Comparison of ENCODE assay signal across 2 worm cellular contexts in the genomic region with DNA sequence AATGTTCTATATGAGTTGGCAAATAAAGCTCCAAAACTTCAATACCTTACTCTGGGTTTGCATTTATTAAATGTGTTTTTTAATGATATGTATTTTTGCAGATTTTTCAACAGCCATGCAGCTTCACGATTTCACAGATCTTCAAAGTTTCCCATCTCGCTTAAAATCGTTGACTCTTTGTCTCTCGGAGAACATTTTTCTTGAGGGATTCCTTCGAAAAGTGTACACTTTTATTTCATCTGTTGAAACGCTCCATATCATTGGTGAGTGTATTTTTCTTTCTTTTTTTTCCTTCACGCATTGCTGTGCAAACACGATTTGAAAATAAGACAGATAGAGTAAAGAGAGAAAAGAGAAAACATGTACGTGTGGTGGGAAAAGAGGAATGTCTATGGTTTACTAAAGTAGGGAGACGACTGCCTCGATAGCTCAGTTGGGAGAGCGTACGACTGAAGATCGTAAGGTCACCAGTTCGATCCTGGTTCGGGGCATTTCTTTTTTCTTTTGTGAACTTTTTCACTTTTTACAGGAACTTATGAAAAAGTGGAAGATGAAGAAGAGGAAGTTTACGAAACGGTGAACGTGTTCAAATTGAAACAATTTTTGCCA.
TF ChIP-seq lines count a peak whose summit lies in the region.

No protein-coding gene starts in this region.

TF ChIP-seq in whole organism, L1 larva, 84 proteins besides CTCF, POLR2A, EP300 and RAD21 (continued from another document):
- TF ChIP-seq lin-13 (GFP tag; optimal IDR thresholded peaks at IDR 0.05; lab: Kevin White, UChicago), result no peak
- TF ChIP-seq ceh-82 (tag; optimal IDR thresholded peaks at IDR 0.05; lab: Kevin White, UChicago), result peak; percentile 43 to 55 (median 50)
- TF ChIP-seq egl-13 (tag; optimal IDR thresholded peaks at IDR 0.05; lab: Kevin White, UChicago), result no peak
- TF ChIP-seq efl-3 (GFP tag; optimal IDR thresholded peaks at IDR 0.05; lab: Kevin White, UChicago), result no peak
- TF ChIP-seq zag-1 (tag; optimal IDR thresholded peaks at IDR 0.05; lab: Kevin White, UChicago), result no peak
- TF ChIP-seq C16A3.4 (tag; optimal IDR thresholded peaks at IDR 0.05; lab: Kevin White, UChicago), result peak; percentile 71
- no peak for TF ChIP-seq sptf-1 (tag; optimal IDR thresholded peaks at IDR 0.05; lab: Kevin White, UChicago)
- no peak for TF ChIP-seq mab-9 (GFP tag; IDR thresholded peaks at IDR 0.05; lab: Robert Waterston, UW)
- peak; percentile 33 for TF ChIP-seq elt-2 (tag; optimal IDR thresholded peaks at IDR 0.05; lab: Kevin White, UChicago)
- TF ChIP-seq irx-1 (tag; optimal IDR thresholded peaks at IDR 0.05; lab: Kevin White, UChicago), result peak; percentile 58
- TF ChIP-seq skn-1 (tag; optimal IDR thresholded peaks at IDR 0.05; lab: Kevin White, UChicago), result peak; percentile 32
- TF ChIP-seq unc-30 (tag; optimal IDR thresholded peaks at IDR 0.05; lab: Kevin White, UChicago), result no peak
- TF ChIP-seq aly-2 (tag; optimal IDR thresholded peaks at IDR 0.05; lab: Kevin White, UChicago), result peak; percentile 82
- TF ChIP-seq lin-15B (tag; optimal IDR thresholded peaks at IDR 0.05; lab: Kevin White, UChicago), result no peak
- no peak for TF ChIP-seq C34B4.2 (tag; optimal IDR thresholded peaks at IDR 0.05; lab: Kevin White, UChicago)
- no peak for TF ChIP-seq dpl-1 (GFP tag; optimal IDR thresholded peaks at IDR 0.05; lab: Kevin White, UChicago)
- peak; percentile 65 for TF ChIP-seq nhr-90 (tag; optimal IDR thresholded peaks at IDR 0.05; lab: Kevin White, UChicago; ENCODE audit: poor library complexity)
- TF ChIP-seq ces-1 (GFP tag; optimal IDR thresholded peaks at IDR 0.05; lab: Kevin White, UChicago), result no peak
- TF ChIP-seq rnt-1 (tag; optimal IDR thresholded peaks at IDR 0.05; lab: Kevin White, UChicago), result peak; percentile 64
- TF ChIP-seq unc-62 (GFP tag; optimal IDR thresholded peaks at IDR 0.05; lab: Kevin White, UChicago), result no peak
- no peak for TF ChIP-seq hlh-17 (GFP tag; optimal IDR thresholded peaks at IDR 0.05; lab: Kevin White, UChicago; ENCODE audit: borderline replicate concordance)
- peak; percentile 70 for TF ChIP-seq mep-1 (tag; optimal IDR thresholded peaks at IDR 0.05; lab: Kevin White, UChicago)
- TF ChIP-seq ztf-11 (tag; optimal IDR thresholded peaks at IDR 0.05; lab: Kevin White, UChicago), result no peak
- TF ChIP-seq hpl-2 (GFP tag; optimal IDR thresholded peaks at IDR 0.05; lab: Kevin White, UChicago), result peak; percentile 14
- peak; percentile 37 for TF ChIP-seq jun-1 (tag; optimal IDR thresholded peaks at IDR 0.05; lab: Kevin White, UChicago)
- TF ChIP-seq unc-98 (GFP tag; IDR thresholded peaks at IDR 0.05; lab: Robert Waterston, UW), result no peak
- TF ChIP-seq ceh-88 (GFP tag; IDR thresholded peaks at IDR 0.05; lab: Robert Waterston, UW), result no peak
- TF ChIP-seq nhr-11 (tag; optimal IDR thresholded peaks at IDR 0.05; lab: Kevin White, UChicago), result no peak

TF ChIP-seq in whole organism, young adult, 124 proteins besides CTCF, POLR2A, EP300 and RAD21 (continued from another document):
- TF ChIP-seq ztf-26 (tag; optimal IDR thresholded peaks at IDR 0.05; lab: Kevin White, UChicago) (no peak), lin-26 (GFP tag; IDR thresholded peaks at IDR 0.05; lab: Robert Waterston, UW) (peak; percentile 98), hrde-1 (tag; optimal IDR thresholded peaks at IDR 0.05; lab: Kevin White, UChicago; ENCODE audit: borderline replicate concordance) (peak; percentile 56), ceh-27 (GFP tag; optimal IDR thresholded peaks at IDR 0.05; lab: Kevin White, UChicago) (no peak), attf-6 (GFP tag; IDR thresholded peaks at IDR 0.05; lab: Robert Waterston, UW) (no peak), athp-1 (tag; optimal IDR thresholded peaks at IDR 0.05; lab: Kevin White, UChicago) (peak; percentile 78), Y56A3A.18 (GFP tag; IDR thresholded peaks at IDR 0.05; lab: Robert Waterston, UW) (peak; percentile 67), sptf-2 (GFP tag; optimal IDR thresholded peaks at IDR 0.05; lab: Kevin White, UChicago) (no peak), lin-54 (GFP tag; optimal IDR thresholded peaks at IDR 0.05; lab: Kevin White, UChicago) (no peak), pbrm-1 (GFP tag; IDR thresholded peaks at IDR 0.05; lab: Robert Waterston, UW) (peak; percentile 88), ceh-58 (GFP tag; IDR thresholded peaks at IDR 0.05; lab: Robert Waterston, UW) (no peak), snpc-1.1 (tag; optimal IDR thresholded peaks at IDR 0.05; lab: Kevin White, UChicago; ENCODE audit: insufficient read depth) (peak; percentile 56), tbp1 (GFP tag; optimal IDR thresholded peaks at IDR 0.05; lab: Kevin White, UChicago) (peak; percentile 99), T26A5.8 (tag; optimal IDR thresholded peaks at IDR 0.05; lab: Kevin White, UChicago) (peak; percentile 47), let-607 (tag; optimal IDR thresholded peaks at IDR 0.05; lab: Kevin White, UChicago) (peak in 1 of 2 experiments; percentile 36), rcor-1 (GFP tag; IDR thresholded peaks at IDR 0.05; lab: Robert Waterston, UW) (peak; percentile 86), akir-1 (GFP tag; optimal IDR thresholded peaks at IDR 0.05; lab: Kevin White, UChicago) (no peak), hmg-20 (GFP tag; IDR thresholded peaks at IDR 0.05; lab: Robert Waterston, UW) (peak; percentile 86), pha-4 (tag; optimal IDR thresholded peaks at IDR 0.05; lab: Kevin White, UChicago) (no peak), F10E7.11 (tag; optimal IDR thresholded peaks at IDR 0.05; lab: Kevin White, UChicago) (no peak)
